Fruit fly (Drosophila melanogaster): ENCODE data around the gene modSP.

modSP gene

DNA sequence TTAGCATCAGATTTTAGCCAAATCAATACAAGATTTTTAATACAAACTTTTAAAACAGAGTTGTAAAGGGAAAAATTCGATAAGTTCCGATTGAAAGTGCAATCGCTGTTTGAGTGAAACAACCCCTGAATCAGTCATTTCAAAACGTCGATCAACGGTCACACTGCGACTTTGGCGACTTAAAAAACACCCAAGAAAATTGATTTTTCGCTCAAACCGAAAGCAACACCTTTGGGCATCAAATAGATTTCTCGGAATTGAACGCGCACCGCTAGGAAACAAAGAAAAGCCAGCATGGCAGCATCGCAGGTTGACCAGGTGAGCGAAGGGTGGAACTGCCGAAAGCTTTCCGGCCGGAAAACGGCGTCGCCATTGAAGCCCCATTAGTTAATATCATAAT is 11.9 kb downstream of the modSP start, which contains the start of gene Arl6IP1 (continued):
- TF ChIP-seq Hand (GFP tag; optimal IDR thresholded peaks at IDR 0.05) (no peak), CG7963 (GFP tag; IDR thresholded peaks at IDR 0.05; ENCODE audit: partially characterized antibody) (0 out of 3 replicates have a peak, but pooled peaks have one; percentile 39), CG12104 (GFP tag; optimal IDR thresholded peaks at IDR 0.05) (no peak), YL-1 (GFP tag; optimal IDR thresholded peaks at IDR 0.05) (peak; percentile 56), gfzf (GFP tag; optimal IDR thresholded peaks at IDR 0.05) (peak; percentile 86), CG1603 (tag; optimal IDR thresholded peaks at IDR 0.05) (peak; percentile 57), CG34376 (GFP tag; optimal IDR thresholded peaks at IDR 0.05) (peak; percentile 8), tin (GFP tag; optimal IDR thresholded peaks at IDR 0.05) (no peak), CG5245 (GFP tag; optimal IDR thresholded peaks at IDR 0.05) (no peak), CG30020 (tag; optimal IDR thresholded peaks at IDR 0.05) (peak; percentile 30), CG9932 (GFP tag; IDR thresholded peaks at IDR 0.05) (no peak), D (optimal IDR thresholded peaks at IDR 0.05) (no peak), D (GFP tag; optimal IDR thresholded peaks at IDR 0.05) (no peak), CG10462 (GFP tag; optimal IDR thresholded peaks at IDR 0.05) (no peak), br (optimal IDR thresholded peaks at IDR 0.05) (no peak), Atf6 (GFP tag; IDR thresholded peaks at IDR 0.05) (no peak), CG14710 (tag; optimal IDR thresholded peaks at IDR 0.05) (peak; percentile 48), CG17829 (tag; optimal IDR thresholded peaks at IDR 0.05) (peak; percentile 15), CG11695 (GFP tag; IDR thresholded peaks at IDR 0.05) (no peak), CG7556 (GFP tag; optimal IDR thresholded peaks at IDR 0.05) (no peak), HLH4C (GFP tag; IDR thresholded peaks at IDR 0.05; ENCODE audit: partially characterized antibody) (peak; percentile 57), HLH3B (GFP tag; IDR thresholded peaks at IDR 0.05) (no peak), Sry-δ (GFP tag; optimal IDR thresholded peaks at IDR 0.05) (peak; percentile 62), CG15269 (tag; optimal IDR thresholded peaks at IDR 0.05) (no peak), Bgb (GFP tag; IDR thresholded peaks at IDR 0.05; ENCODE audit: partially characterized antibody) (peak; percentile 61), CG6791 (GFP tag; IDR thresholded peaks at IDR 0.05; ENCODE audit: partially characterized antibody) (peak; percentile 73), CG30403 (GFP tag; optimal IDR thresholded peaks at IDR 0.05) (no peak), CG15479 (GFP tag; optimal IDR thresholded peaks at IDR 0.05) (no peak), CG11723 (GFP tag; optimal IDR thresholded peaks at IDR 0.05) (no peak), CG14014 (GFP tag; IDR thresholded peaks at IDR 0.05) (no peak)

DNA sequence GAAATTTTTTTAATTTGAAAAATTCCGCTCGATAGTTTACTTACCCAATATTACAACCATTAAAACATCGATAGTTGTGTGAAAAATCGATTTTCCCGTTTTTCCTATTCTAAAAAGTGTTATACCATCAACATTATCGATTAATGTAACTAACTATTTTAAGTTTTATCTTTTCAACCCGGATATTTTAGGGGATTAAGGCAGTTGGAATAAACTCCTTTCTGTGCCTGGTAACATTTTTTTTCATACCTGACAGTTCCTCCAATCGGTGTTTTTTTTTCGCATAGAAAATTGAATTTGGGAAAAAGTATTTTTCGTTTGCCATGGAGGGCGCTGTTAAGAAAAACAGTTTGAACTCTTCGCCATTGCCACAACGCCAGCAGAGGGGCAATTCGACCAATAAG is 15.5 kb downstream of the modSP start, which contains the start of gene nonA-l:
nonA-l (plus strand) TSS at position 201 of the 404 bp plus-strand sequence.
- TF ChIP-seq hb (GFP tag; IDR thresholded peaks at IDR 0.05; ENCODE audit: partially characterized antibody) = peak; percentile 71
- peak; percentile 53 for TF ChIP-seq CoRest (tag; optimal IDR thresholded peaks at IDR 0.05)
- no peak for TF ChIP-seq CG13775 (GFP tag; optimal IDR thresholded peaks at IDR 0.05)
- no peak for TF ChIP-seq Jarid2 (GFP tag; optimal IDR thresholded peaks at IDR 0.05)
- no peak for TF ChIP-seq CG9727 (GFP tag; optimal IDR thresholded peaks at IDR 0.05)
- peak; percentile 56 for TF ChIP-seq CG12659 (GFP tag; optimal IDR thresholded peaks at IDR 0.05)
- TF ChIP-seq otp (GFP tag; IDR thresholded peaks at IDR 0.05) = no peak
- TF ChIP-seq HHEX (GFP tag; optimal IDR thresholded peaks at IDR 0.05) = no peak
- no peak for TF ChIP-seq slbo (GFP tag; IDR thresholded peaks at IDR 0.05)
- no peak for TF ChIP-seq CG31441 (GFP tag; IDR thresholded peaks at IDR 0.05)
- peak; percentile 86 for TF ChIP-seq BEAF-32 (GFP tag; optimal IDR thresholded peaks at IDR 0.05)
- no peak for TF ChIP-seq crc (GFP tag; optimal IDR thresholded peaks at IDR 0.05)
- TF ChIP-seq lab (GFP tag; optimal IDR thresholded peaks at IDR 0.05) = no peak
- TF ChIP-seq CG10431 (GFP tag; optimal IDR thresholded peaks at IDR 0.05) = no peak
- peak in 1 of 3 experiments; percentile 63 for TF ChIP-seq Stat92E (GFP tag; optimal IDR thresholded peaks at IDR 0.05)
- TF ChIP-seq CG1832 (GFP tag; optimal IDR thresholded peaks at IDR 0.05) = no peak
- TF ChIP-seq HmgZ (tag; optimal IDR thresholded peaks at IDR 0.05) = peak; percentile 48
- TF ChIP-seq CG16815 (GFP tag; optimal IDR thresholded peaks at IDR 0.05) = no peak
- TF ChIP-seq ato (GFP tag; IDR thresholded peaks at IDR 0.05; ENCODE audit: partially characterized antibody) = peak; percentile 73
- TF ChIP-seq Six4 (GFP tag; optimal IDR thresholded peaks at IDR 0.05) = no peak
- TF ChIP-seq her (GFP tag; optimal IDR thresholded peaks at IDR 0.05) = no peak
- no peak for TF ChIP-seq disco-r (GFP tag; optimal IDR thresholded peaks at IDR 0.05)
